Worm (Caenorhabditis elegans) whole organism, L4/young adult: ENCODE results near the gene C09E9.1.

ENCODE experiments used
- W03F9.2 ChIP-seq: fragments of 150-350 bp; optimal IDR thresholded peaks from 2 replicates; lab custom pipeline; 2014; ENCODE audit warnings: missing biosample characterization, missing genetic modification characterization
- dao-5 ChIP-seq: sonication (generic microtip); optimal IDR thresholded peaks from 2 replicates; lab custom pipeline; 2016; ENCODE audit warnings: missing genotype, missing genetic modification characterization, moderate library complexity, missing compliant biosample characterization
- him-1 ChIP-seq: sonication (generic microtip); optimal IDR thresholded peaks from 2 replicates; lab custom pipeline; 2016; ENCODE audit warnings: missing genotype, missing genetic modification reagents, missing genetic modification characterization, missing compliant biosample characterization

ce11 chrIV:1234780-1235179 is 39.9 kb upstream of the C09E9.1 start:
- TF ChIP-seq W03F9.2 (tag; lab: Kevin White, UChicago), result no peak
- no peak for TF ChIP-seq him-1 (tag; lab: Kevin White, UChicago)
- no peak for TF ChIP-seq dao-5 (tag; lab: Kevin White, UChicago)
